Fruit fly (Drosophila melanogaster) Kc167 (cell line): ENCODE data around the gene CG10333.

Experiments
- Myc ChIP-seq: fragments of >200 bp; optimal IDR thresholded peaks from 2 replicates; lab custom pipeline; 2017; ENCODE audit warnings: missing external identifiers
- Sin3A ChIP-seq: fragments of >200 bp; optimal IDR thresholded peaks from 2 replicates; lab custom pipeline; 2018; ENCODE audit warnings: missing external identifiers
- h ChIP-seq: fragments of >200 bp; optimal IDR thresholded peaks from 3 replicates; lab custom pipeline; 2018; ENCODE audit warnings: missing external identifiers
- insv ChIP-seq: fragments of >200 bp; optimal IDR thresholded peaks from 3 replicates; lab custom pipeline; 2018; ENCODE audit warnings: missing external identifiers
- psq ChIP-seq: fragments of >200 bp; optimal IDR thresholded peaks from 2 replicates; lab custom pipeline; 2017; ENCODE audit warnings: missing external identifiers
- ttk ChIP-seq: sonication (Bioruptor generic); optimal IDR thresholded peaks from 2 replicates; lab custom pipeline; 2017; ENCODE audit warnings: missing external identifiers

Gene CG10333

DNA sequence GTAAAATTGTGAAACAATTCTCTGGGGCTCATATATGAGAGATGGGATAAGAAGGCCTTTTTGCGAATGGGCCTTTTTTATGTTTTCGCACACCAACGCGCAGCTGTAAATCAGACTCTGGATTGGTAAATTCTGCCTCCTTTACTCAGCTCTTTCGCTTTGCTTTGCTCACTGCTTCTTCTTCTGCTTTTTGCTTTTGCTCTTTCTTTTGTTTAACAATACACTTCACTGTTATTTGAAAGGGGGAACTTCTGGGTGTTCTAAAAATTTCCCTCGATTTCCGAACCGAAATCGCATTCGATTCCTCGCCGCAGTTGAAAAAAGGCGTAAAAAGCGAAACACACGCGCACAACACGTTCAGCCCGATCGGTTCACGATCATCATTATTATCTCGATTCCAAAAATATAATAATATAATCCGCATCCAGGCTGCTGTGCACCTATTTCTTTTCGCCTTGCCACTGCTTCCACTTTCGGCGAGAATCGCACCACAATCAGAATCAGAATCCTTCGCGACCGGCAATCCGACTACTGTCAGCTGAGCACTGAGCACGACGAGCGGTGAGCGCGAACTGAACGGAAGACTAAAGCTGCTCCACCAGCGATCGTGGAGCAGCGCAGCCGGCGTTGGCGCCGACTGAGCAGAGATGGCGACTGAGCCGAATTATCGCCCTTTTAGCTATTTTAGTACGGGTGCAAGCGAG, 34.8 kb upstream of the CG10333 start:
- TF ChIP-seq Sin3A (lab: Kevin White, UChicago) = no peak
- no peak for TF ChIP-seq h (lab: Kevin White, UChicago)
- TF ChIP-seq psq (lab: Kevin White, UChicago) = no peak
- no peak for TF ChIP-seq ttk (lab: Kevin White, UChicago)

DNA sequence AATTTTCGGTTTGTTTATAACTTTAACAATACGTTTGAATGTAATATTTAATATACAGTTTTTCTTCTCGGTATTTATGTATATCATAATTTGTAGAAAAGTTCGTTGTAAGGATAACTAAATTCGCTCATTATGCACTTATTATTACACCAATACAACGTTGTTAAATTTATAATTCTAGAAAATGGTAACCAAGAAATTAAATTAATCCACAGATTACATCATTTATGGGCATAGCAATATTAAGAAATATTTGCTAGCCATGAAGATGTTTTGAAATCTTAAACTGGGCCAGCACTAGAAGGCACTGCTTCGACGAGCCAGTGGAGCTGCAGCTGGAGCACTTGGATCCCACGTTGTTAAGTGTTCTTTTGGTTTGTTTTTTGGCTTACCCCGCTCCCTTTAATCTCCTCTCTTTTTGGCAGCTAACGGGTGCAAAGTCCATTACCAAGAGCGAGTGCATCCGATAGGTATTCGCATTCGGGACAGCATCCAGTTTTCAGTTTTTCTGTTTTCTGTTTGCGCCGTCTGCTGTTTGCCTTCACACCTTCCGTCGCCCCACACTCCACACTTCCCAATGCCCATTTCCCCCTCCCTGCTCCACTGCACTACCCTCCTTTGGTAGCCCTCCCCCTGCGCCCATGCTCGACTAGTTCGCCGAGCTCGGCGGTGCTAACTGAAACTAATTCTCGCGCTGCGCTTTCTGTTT, 34.0 kb upstream of the CG10333 start:
- no peak for TF ChIP-seq psq (lab: Kevin White, UChicago)
- no peak for TF ChIP-seq Sin3A (lab: Kevin White, UChicago)
- no peak for TF ChIP-seq insv
- TF ChIP-seq h (lab: Kevin White, UChicago) = no peak
- TF ChIP-seq Myc (lab: Kevin White, UChicago) = no peak
- TF ChIP-seq ttk (lab: Kevin White, UChicago) = no peak

DNA sequence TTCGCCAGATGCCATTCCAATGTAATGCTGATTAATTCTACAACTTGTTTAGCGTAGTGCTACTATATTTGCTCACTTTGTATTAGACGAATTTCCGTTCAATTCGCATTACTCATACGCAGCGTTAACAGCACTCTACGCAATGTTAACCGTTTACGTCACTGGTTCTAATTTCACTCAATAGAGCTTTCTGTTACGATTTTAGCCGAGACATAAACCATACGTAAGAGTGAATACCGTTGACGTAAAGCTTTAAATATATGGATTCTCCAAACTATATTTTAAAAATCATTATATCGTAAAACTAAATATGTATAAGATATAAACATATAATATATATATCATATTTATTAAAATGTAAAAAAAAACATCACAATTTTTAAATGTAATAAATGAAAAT, 30.4 kb upstream of the CG10333 start:
- no peak for TF ChIP-seq h (lab: Kevin White, UChicago)
- TF ChIP-seq psq (lab: Kevin White, UChicago) = no peak
- TF ChIP-seq ttk (lab: Kevin White, UChicago) = no peak
- no peak for TF ChIP-seq insv
- no peak for TF ChIP-seq Sin3A (lab: Kevin White, UChicago)
- no peak for TF ChIP-seq Myc (lab: Kevin White, UChicago)

DNA sequence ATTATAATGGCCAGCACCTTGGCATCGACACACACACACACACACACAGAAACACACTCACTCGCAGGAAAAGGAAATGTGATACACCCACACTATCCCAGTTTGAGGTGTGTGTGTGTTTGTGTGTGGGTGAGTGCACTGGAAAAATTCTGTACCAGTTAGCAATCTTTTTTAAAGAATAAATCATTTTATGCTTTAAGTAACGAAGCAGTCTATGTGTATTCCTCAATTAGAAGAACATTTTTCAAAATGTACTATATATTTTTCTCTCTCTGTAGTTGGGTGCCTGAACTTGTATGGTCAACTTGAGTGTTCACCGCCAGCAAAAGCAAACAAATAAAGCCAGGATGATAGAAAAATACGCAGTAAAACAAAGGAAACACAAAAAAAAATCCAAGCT, 22.0 kb upstream of the CG10333 start:
- TF ChIP-seq insv (no peak), psq (lab: Kevin White, UChicago) (no peak), Myc (lab: Kevin White, UChicago) (no peak), ttk (lab: Kevin White, UChicago) (no peak), Sin3A (lab: Kevin White, UChicago) (no peak), h (lab: Kevin White, UChicago) (no peak)

DNA sequence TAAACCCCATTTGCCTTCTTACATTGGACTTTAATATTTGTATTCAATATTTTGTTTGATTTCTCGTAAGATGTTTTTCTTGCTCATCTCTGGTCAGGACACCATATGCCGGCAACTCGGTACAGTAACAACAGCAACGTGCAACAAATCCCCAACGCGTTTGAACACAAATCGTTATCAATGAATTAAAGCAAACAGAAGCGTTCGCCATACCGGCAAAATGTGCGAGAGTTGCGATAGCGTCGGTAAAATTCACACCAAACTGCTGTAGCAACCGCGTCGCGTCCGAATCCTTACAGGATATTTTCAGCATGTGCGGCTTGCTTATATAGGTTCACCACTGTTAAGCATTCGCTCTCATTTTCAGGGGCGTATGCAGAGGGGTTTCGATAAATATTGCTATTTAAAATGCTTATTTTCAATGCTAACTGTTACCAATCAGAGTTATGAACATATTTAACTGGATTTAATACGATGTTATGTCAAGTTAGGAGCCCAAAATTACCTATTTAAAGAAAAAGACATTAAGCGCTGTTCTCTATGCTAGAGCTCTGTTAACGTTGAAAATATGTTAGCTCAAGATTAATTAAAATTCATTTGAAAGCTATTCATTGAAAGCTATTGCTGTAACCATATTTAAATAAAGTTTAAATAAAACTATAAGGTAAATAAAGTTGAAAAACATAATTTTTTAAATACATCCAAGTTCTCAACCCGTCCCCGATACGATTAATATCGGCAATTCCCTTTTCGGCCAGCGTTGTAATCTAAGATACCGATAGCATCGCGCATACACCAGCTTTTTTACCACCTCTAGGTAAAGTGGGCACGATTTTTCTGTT, 16.3 kb upstream of the CG10333 start, which contains the start of the genes Pde11 and CG15160:
Pde11 (minus strand) TSS at position 243 of the 842 bp plus-strand sequence.
CG15160 (plus strand) TSS at position 792 of the 842 bp plus-strand sequence.
- TF ChIP-seq h (lab: Kevin White, UChicago) (no peak), Sin3A (lab: Kevin White, UChicago) (no peak), psq (lab: Kevin White, UChicago) (no peak), insv (no peak), Myc (lab: Kevin White, UChicago) (no peak), ttk (lab: Kevin White, UChicago) (no peak)

DNA sequence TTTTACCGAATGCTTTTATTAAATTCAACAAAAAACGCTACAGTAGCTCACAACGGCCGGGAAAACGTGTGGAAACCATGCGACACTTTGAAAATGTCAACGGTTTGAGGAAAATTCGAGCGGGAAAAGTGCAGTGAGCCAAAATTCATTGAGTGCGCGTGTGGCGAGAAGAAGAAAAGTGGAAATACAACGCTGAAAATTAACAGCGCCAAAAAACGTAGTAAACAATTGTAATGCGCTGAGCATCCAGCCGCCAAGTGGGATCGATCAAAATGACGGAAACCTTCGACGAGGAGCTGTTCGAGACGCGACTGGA, 15.7 kb upstream of the CG10333 start:
- TF ChIP-seq Sin3A (lab: Kevin White, UChicago) = no peak
- TF ChIP-seq insv = no peak
- TF ChIP-seq ttk (lab: Kevin White, UChicago) = no peak
- TF ChIP-seq psq (lab: Kevin White, UChicago) = no peak
- no peak for TF ChIP-seq Myc (lab: Kevin White, UChicago)
- TF ChIP-seq h (lab: Kevin White, UChicago) = no peak

DNA sequence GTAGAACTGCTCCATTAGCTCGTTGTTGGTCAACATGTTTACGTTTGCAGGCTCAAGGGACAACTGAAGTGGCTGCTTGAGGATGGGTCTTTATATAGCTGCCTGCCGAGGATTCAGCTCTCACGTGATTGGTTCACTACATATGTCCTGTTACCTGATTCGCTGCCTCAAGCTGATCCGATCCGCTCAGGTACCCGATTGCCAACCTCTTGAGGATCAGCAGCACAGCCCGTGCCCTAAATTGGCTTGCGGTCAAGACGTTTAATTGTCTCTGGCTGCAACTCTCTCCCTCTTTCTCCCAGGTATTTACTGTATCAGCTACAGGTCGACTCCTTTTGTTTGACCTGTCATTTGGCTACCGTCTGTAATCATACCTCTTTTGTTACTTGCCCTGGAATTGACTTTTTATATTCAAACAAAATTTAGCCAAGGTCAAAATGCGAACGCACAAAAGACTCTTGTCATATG, 9.7 kb upstream of the CG10333 start, which contains the start of gene amos:
amos (minus strand) TSS at position 51 of the 468 bp plus-strand sequence.
- TF ChIP-seq h (lab: Kevin White, UChicago) = no peak
- TF ChIP-seq insv = no peak
- TF ChIP-seq Myc (lab: Kevin White, UChicago) = no peak
- TF ChIP-seq Sin3A (lab: Kevin White, UChicago) = no peak
- no peak for TF ChIP-seq psq (lab: Kevin White, UChicago)
- no peak for TF ChIP-seq ttk (lab: Kevin White, UChicago)

DNA sequence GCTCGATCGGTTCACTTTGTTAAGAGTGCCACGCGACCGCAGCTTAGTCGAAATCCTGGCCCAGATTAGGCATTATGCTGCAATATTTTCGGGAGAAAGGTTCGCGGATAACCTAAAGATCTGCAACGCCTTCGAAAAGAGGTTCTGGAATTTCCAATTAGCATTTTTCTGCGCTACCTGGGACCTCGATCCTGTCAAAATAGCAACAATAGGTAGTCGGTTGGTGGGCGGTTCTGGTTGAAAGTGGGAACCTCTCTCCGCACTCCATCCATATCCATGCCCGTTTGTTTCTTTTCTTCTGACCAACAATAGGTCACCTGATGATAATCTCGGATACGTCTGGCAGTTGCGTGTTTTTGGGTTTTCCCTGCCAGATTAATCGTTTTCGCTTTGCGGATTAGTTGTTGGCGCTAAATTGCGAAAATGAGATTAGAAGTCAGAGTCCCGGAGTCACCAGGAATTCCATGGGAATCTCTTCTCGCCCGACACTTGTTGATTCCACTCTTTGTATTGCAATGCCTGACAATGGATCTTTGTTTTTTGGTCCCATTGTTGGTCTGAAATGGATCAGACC, 8.4 kb upstream of the CG10333 start:
- TF ChIP-seq psq (lab: Kevin White, UChicago) (no peak), Sin3A (lab: Kevin White, UChicago) (no peak), h (lab: Kevin White, UChicago) (no peak), ttk (lab: Kevin White, UChicago) (no peak), Myc (lab: Kevin White, UChicago) (no peak), insv (no peak)

DNA sequence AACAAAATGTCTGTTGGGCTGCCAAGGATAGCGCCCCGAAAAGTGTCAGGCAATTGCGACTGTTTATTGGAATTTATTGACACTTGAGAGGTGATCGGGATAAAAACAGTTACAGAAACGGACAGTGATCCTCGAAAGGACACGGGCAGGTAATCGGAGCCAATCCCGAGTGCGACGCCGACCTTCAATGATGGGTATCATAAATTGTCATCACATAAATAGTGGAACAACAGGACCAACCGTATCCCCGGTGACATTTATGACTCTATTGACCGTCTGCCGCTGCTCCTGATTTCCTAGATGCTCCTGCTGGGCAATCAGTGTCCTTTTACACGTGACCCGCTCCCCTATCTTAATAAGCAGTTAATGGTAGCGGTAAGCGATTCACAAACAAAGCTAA, 7.5 kb upstream of the CG10333 start:
- no peak for TF ChIP-seq insv
- no peak for TF ChIP-seq ttk (lab: Kevin White, UChicago)
- no peak for TF ChIP-seq psq (lab: Kevin White, UChicago)
- no peak for TF ChIP-seq Sin3A (lab: Kevin White, UChicago)
- TF ChIP-seq Myc (lab: Kevin White, UChicago) = no peak
- no peak for TF ChIP-seq h (lab: Kevin White, UChicago)

DNA sequence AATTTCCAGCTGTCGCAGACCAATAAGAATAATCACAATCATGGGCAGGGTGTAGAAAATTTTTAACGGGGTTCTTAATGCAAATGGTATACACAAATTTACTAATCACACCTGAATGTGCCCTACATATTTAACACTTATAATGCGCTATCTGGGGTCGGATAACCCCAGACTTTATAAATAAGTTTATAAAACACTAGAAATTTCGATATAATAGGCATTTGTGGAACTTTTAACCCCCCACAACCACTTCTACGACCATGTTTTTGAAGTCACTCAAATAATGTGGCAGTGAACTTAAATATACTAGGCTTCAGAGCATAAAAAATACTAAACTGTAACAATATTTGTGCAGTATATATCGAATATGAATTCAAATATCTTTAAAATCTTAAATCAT, 1.6 kb upstream of the CG10333 start, which contains the start of gene CG10413:
CG10413 (minus strand) TSS at position 264 of the 400 bp plus-strand sequence.
- TF ChIP-seq psq (lab: Kevin White, UChicago) = no peak
- no peak for TF ChIP-seq Myc (lab: Kevin White, UChicago)
- no peak for TF ChIP-seq ttk (lab: Kevin White, UChicago)

DNA sequence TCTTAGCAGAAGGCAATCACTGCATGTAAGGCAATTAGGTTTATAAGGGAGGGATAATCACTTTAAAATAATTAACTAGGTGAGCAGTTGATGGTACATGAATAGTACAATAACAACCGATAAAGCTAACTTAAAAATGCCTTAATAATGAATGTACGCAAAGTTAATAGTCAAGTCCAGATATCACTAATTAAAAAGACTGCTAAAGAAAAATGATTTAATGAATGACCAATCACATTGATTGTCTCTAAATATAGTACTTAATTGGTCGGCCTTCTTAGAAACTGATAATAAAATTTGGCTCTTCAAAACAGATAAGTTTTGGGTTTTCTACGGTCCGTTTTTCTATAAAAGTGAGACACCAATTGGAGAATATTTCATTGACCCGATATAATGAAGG, 1.1 kb upstream of the CG10333 start, which contains the start of gene CG31789:
CG31789 (plus strand) TSS at position 380 of the 400 bp plus-strand sequence.
- TF ChIP-seq insv (no peak), h (lab: Kevin White, UChicago) (no peak), ttk (lab: Kevin White, UChicago) (no peak), Sin3A (lab: Kevin White, UChicago) (no peak), Myc (lab: Kevin White, UChicago) (no peak), psq (lab: Kevin White, UChicago) (no peak)
